4 fruit fly cellular contexts compared by ENCODE assay signal in genomic region chr3R:26522071-26522683, dm6.
TF ChIP-seq lines count a peak whose summit lies in the region.

No protein-coding gene starts in this region.

- no peak for TF ChIP-seq CTCF in whole organism, embryonic (GFP tag; optimal IDR thresholded peaks at IDR 0.05; lab: Kevin White, UChicago)

TF ChIP-seq in whole organism, embryonic, 481 proteins besides CTCF, POLR2A, EP300 and RAD21 (continues in another document):
- TF ChIP-seq CG14667 (GFP tag; IDR thresholded peaks at IDR 0.05; lab: Robert Waterston, UW) (no peak), dmrt99B (tag; optimal IDR thresholded peaks at IDR 0.05; lab: Kevin White, UChicago) (no peak), CG17361 (GFP tag; IDR thresholded peaks at IDR 0.05; lab: Robert Waterston, UW) (no peak), Blimp-1 (GFP tag; optimal IDR thresholded peaks at IDR 0.05; lab: Kevin White, UChicago) (peak; percentile 13), CG13296 (GFP tag; optimal IDR thresholded peaks at IDR 0.05; lab: Kevin White, UChicago) (no peak), D19A (tag; optimal IDR thresholded peaks at IDR 0.05; lab: Kevin White, UChicago) (peak; percentile 2), Myb (GFP tag; optimal IDR thresholded peaks at IDR 0.05; lab: Kevin White, UChicago) (no peak), salm (tag; optimal IDR thresholded peaks at IDR 0.05; lab: Kevin White, UChicago) (no peak), oc (tag; optimal IDR thresholded peaks at IDR 0.05; lab: Kevin White, UChicago) (no peak), CG17568 (GFP tag; optimal IDR thresholded peaks at IDR 0.05; lab: Kevin White, UChicago) (no peak), Abd-B (GFP tag; optimal IDR thresholded peaks at IDR 0.05; lab: Kevin White, UChicago) (no peak), CG34422 (GFP tag; IDR thresholded peaks at IDR 0.05; lab: Robert Waterston, UW) (0 out of 3 replicates have a peak, but pooled peaks have one; percentile 27), p53 (GFP tag; optimal IDR thresholded peaks at IDR 0.05; lab: Kevin White, UChicago) (no peak), pfk (GFP tag; optimal IDR thresholded peaks at IDR 0.05; lab: Kevin White, UChicago) (no peak), lbe (GFP tag; optimal IDR thresholded peaks at IDR 0.05; lab: Kevin White, UChicago) (peak; percentile 94), CG3726 (GFP tag; IDR thresholded peaks at IDR 0.05; lab: Robert Waterston, UW) (no peak), schlank (tag; optimal IDR thresholded peaks at IDR 0.05; lab: Kevin White, UChicago) (no peak), tin (GFP tag; optimal IDR thresholded peaks at IDR 0.05; lab: Kevin White, UChicago) (no peak), CG3838 (GFP tag; optimal IDR thresholded peaks at IDR 0.05; lab: Kevin White, UChicago) (no peak), CG15479 (GFP tag; optimal IDR thresholded peaks at IDR 0.05; lab: Kevin White, UChicago) (no peak), nom (GFP tag; optimal IDR thresholded peaks at IDR 0.05; lab: Kevin White, UChicago) (peak; percentile 64), ftz-f1 (GFP tag; optimal IDR thresholded peaks at IDR 0.05; lab: Kevin White, UChicago) (no peak), onecut (GFP tag; IDR thresholded peaks at IDR 0.05; lab: Robert Waterston, UW) (no peak), Sox102F (GFP tag; optimal IDR thresholded peaks at IDR 0.05; lab: Kevin White, UChicago) (no peak)

TF ChIP-seq in whole organism, prepupa, 60 proteins besides CTCF, POLR2A, EP300 and RAD21 (continues in another document):
- TF ChIP-seq CG6276 (GFP tag; optimal IDR thresholded peaks at IDR 0.05; lab: Kevin White, UChicago) (peak; percentile 90), Blimp-1 (GFP tag; optimal IDR thresholded peaks at IDR 0.05; lab: Kevin White, UChicago) (peak; percentile 90), CG6808 (GFP tag; optimal IDR thresholded peaks at IDR 0.05; lab: Kevin White, UChicago) (peak; percentile 86), CG4318 (GFP tag; optimal IDR thresholded peaks at IDR 0.05; lab: Kevin White, UChicago) (peak; percentile 77), CG8319 (GFP tag; optimal IDR thresholded peaks at IDR 0.05; lab: Kevin White, UChicago) (peak; percentile 88), Eip75B (GFP tag; optimal IDR thresholded peaks at IDR 0.05; lab: Kevin White, UChicago) (peak; percentile 95), Hr38 (GFP tag; optimal IDR thresholded peaks at IDR 0.05; lab: Kevin White, UChicago) (no peak), fkh (GFP tag; optimal IDR thresholded peaks at IDR 0.05; lab: Kevin White, UChicago) (no peak), CG9139 (GFP tag; optimal IDR thresholded peaks at IDR 0.05; lab: Kevin White, UChicago) (peak; percentile 60), Ets21C (GFP tag; optimal IDR thresholded peaks at IDR 0.05; lab: Kevin White, UChicago) (peak; percentile 95), Met (GFP tag; optimal IDR thresholded peaks at IDR 0.05; lab: Kevin White, UChicago) (peak; percentile 98), CG11762 (GFP tag; optimal IDR thresholded peaks at IDR 0.05; lab: Kevin White, UChicago; ENCODE audit: insufficient read depth) (peak; percentile 90), spab (GFP tag; optimal IDR thresholded peaks at IDR 0.05; lab: Kevin White, UChicago) (peak; percentile 81), CG1621 (tag; optimal IDR thresholded peaks at IDR 0.05; lab: Kevin White, UChicago) (peak; percentile 84), CG7368 (GFP tag; optimal IDR thresholded peaks at IDR 0.05; lab: Kevin White, UChicago) (peak; percentile 88), cyc (GFP tag; optimal IDR thresholded peaks at IDR 0.05; lab: Kevin White, UChicago) (peak; percentile 97), Sox14 (GFP tag; optimal IDR thresholded peaks at IDR 0.05; lab: Kevin White, UChicago) (peak; percentile 96), CG3032 (tag; optimal IDR thresholded peaks at IDR 0.05; lab: Kevin White, UChicago) (peak; percentile 86), Lpt (GFP tag; optimal IDR thresholded peaks at IDR 0.05; lab: Kevin White, UChicago) (peak; percentile 90), svp (GFP tag; lab: Kevin White, UChicago) (peak; percentile 99), salr (GFP tag; optimal IDR thresholded peaks at IDR 0.05; lab: Kevin White, UChicago) (peak; percentile 63 to 92), acj6 (GFP tag; optimal IDR thresholded peaks at IDR 0.05; lab: Kevin White, UChicago) (peak; percentile 92), CG11294 (GFP tag; IDR thresholded peaks at IDR 0.05; lab: Robert Waterston, UW) (peak; percentile 66)

TF ChIP-seq in whole organism, pupa, 21 proteins besides CTCF, POLR2A, EP300 and RAD21:
- peak; percentile 92 for TF ChIP-seq CG14655 (GFP tag; optimal IDR thresholded peaks at IDR 0.05; lab: Kevin White, UChicago)
- TF ChIP-seq CG34367 (tag; optimal IDR thresholded peaks at IDR 0.05; lab: Kevin White, UChicago) = peak; percentile 84
- peak; percentile 91 for TF ChIP-seq Pif1A (GFP tag; optimal IDR thresholded peaks at IDR 0.05; lab: Kevin White, UChicago)
- TF ChIP-seq EcR (GFP tag; optimal IDR thresholded peaks at IDR 0.05; lab: Kevin White, UChicago) = no peak
- peak; percentile 93 for TF ChIP-seq CG8301 (tag; optimal IDR thresholded peaks at IDR 0.05; lab: Kevin White, UChicago)
- TF ChIP-seq gl (tag; optimal IDR thresholded peaks at IDR 0.05; lab: Kevin White, UChicago) = peak; percentile 81
- TF ChIP-seq CG13204 (GFP tag; optimal IDR thresholded peaks at IDR 0.05; lab: Kevin White, UChicago) = peak; percentile 77
- TF ChIP-seq CG12605 (GFP tag; IDR thresholded peaks at IDR 0.05; lab: Robert Waterston, UW) = peak; percentile 85
- peak; percentile 91 for TF ChIP-seq CG8159 (tag; optimal IDR thresholded peaks at IDR 0.05; lab: Kevin White, UChicago)
- TF ChIP-seq D1 (tag; optimal IDR thresholded peaks at IDR 0.05; lab: Kevin White, UChicago) = no peak
- no peak; the same call in 1 of the 2 replicates for TF ChIP-seq CG10348 (GFP tag; IDR thresholded peaks at IDR 0.05; lab: Robert Waterston, UW)
- TF ChIP-seq CG4496 (GFP tag; IDR thresholded peaks at IDR 0.05; lab: Robert Waterston, UW) = peak; percentile 91
- TF ChIP-seq rn (GFP tag; IDR thresholded peaks at IDR 0.05; lab: Robert Waterston, UW) = peak; percentile 69
- TF ChIP-seq CG17806 (tag; optimal IDR thresholded peaks at IDR 0.05; lab: Kevin White, UChicago) = peak; percentile 88
- peak; percentile 89 for TF ChIP-seq Ets98B (GFP tag; IDR thresholded peaks at IDR 0.05; lab: Robert Waterston, UW)
- TF ChIP-seq fd96Ca (GFP tag; IDR thresholded peaks at IDR 0.05; lab: Robert Waterston, UW) = peak; percentile 86
- TF ChIP-seq CG15710 (tag; optimal IDR thresholded peaks at IDR 0.05; lab: Kevin White, UChicago) = peak; percentile 87
- TF ChIP-seq Pif1B (GFP tag; optimal IDR thresholded peaks at IDR 0.05; lab: Kevin White, UChicago) = peak; percentile 90
- TF ChIP-seq CG32121 (GFP tag; IDR thresholded peaks at IDR 0.05; lab: Robert Waterston, UW) = peak; percentile 88
- peak; percentile 95 for TF ChIP-seq Snoo (tag; optimal IDR thresholded peaks at IDR 0.05; lab: Kevin White, UChicago)
- peak; percentile 85 for TF ChIP-seq CG9948 (tag; optimal IDR thresholded peaks at IDR 0.05; lab: Kevin White, UChicago)

TF ChIP-seq in whole organism, wandering third instar larva, 38 proteins besides CTCF, POLR2A, EP300 and RAD21 (continues in another document):
- TF ChIP-seq Abd-B (GFP tag; optimal IDR thresholded peaks at IDR 0.05; lab: Kevin White, UChicago) (no peak), Dfd (GFP tag; optimal IDR thresholded peaks at IDR 0.05; lab: Kevin White, UChicago) (peak; percentile 1), Dif (GFP tag; optimal IDR thresholded peaks at IDR 0.05; lab: Kevin White, UChicago; ENCODE audit: partially characterized antibody) (no peak), Rel (GFP tag; optimal IDR thresholded peaks at IDR 0.05; lab: Kevin White, UChicago) (peak; percentile 87), Rel (tag; optimal IDR thresholded peaks at IDR 0.05; lab: Kevin White, UChicago) (peak; percentile 73), woc (GFP tag; optimal IDR thresholded peaks at IDR 0.05; lab: Kevin White, UChicago) (peak; percentile 98), GATAd (GFP tag; optimal IDR thresholded peaks at IDR 0.05; lab: Kevin White, UChicago) (peak; percentile 16), jim (GFP tag; optimal IDR thresholded peaks at IDR 0.05; lab: Kevin White, UChicago) (no peak), CG32264 (GFP tag; optimal IDR thresholded peaks at IDR 0.05; lab: Kevin White, UChicago) (peak; percentile 92), psq (GFP tag; optimal IDR thresholded peaks at IDR 0.05; lab: Kevin White, UChicago) (peak; percentile 95), dmrt93B (GFP tag; optimal IDR thresholded peaks at IDR 0.05; lab: Kevin White, UChicago) (peak; percentile 93), pan (optimal IDR thresholded peaks at IDR 0.05; lab: Kevin White, UChicago) (no peak), OdsH (GFP tag; optimal IDR thresholded peaks at IDR 0.05; lab: Kevin White, UChicago) (peak; percentile 97), Myc (optimal IDR thresholded peaks at IDR 0.05; lab: Kevin White, UChicago) (no peak), br (GFP tag; optimal IDR thresholded peaks at IDR 0.05; lab: Kevin White, UChicago) (peak; percentile 96), fru (GFP tag; optimal IDR thresholded peaks at IDR 0.05; lab: Kevin White, UChicago) (peak; percentile 98), HLH106 (tag; optimal IDR thresholded peaks at IDR 0.05; lab: Kevin White, UChicago) (peak; percentile 95), Sp1 (GFP tag; optimal IDR thresholded peaks at IDR 0.05; lab: Kevin White, UChicago) (peak; percentile 96), foxo (GFP tag; optimal IDR thresholded peaks at IDR 0.05; lab: Kevin White, UChicago) (peak; percentile 83 to 97), h (GFP tag; optimal IDR thresholded peaks at IDR 0.05; lab: Kevin White, UChicago) (peak; percentile 98), Hr83 (GFP tag; optimal IDR thresholded peaks at IDR 0.05; lab: Kevin White, UChicago; ENCODE audit: poor library complexity, severe bottlenecking) (peak; percentile 13), dl (GFP tag; optimal IDR thresholded peaks at IDR 0.05; lab: Kevin White, UChicago; ENCODE audit: insufficient read depth in 1 of 2, partially characterized antibody in 2 of 2) (no peak), N (GFP tag; optimal IDR thresholded peaks at IDR 0.05; lab: Kevin White, UChicago) (no peak), Hr78 (GFP tag; optimal IDR thresholded peaks at IDR 0.05; lab: Kevin White, UChicago) (no peak), lola (GFP tag; optimal IDR thresholded peaks at IDR 0.05; lab: Kevin White, UChicago) (no peak), brk (GFP tag; optimal IDR thresholded peaks at IDR 0.05; lab: Kevin White, UChicago) (peak; percentile 93), CrebA (GFP tag; optimal IDR thresholded peaks at IDR 0.05; lab: Kevin White, UChicago; ENCODE audit: borderline replicate concordance) (peak; percentile 63), sv (GFP tag; optimal IDR thresholded peaks at IDR 0.05; lab: Kevin White, UChicago) (no peak), rgr (GFP tag; optimal IDR thresholded peaks at IDR 0.05; lab: Kevin White, UChicago) (peak; percentile 96), tai (GFP tag; optimal IDR thresholded peaks at IDR 0.05; lab: Kevin White, UChicago) (peak; percentile 92), Vsx2 (GFP tag; optimal IDR thresholded peaks at IDR 0.05; lab: Kevin White, UChicago; ENCODE audit: partially characterized antibody) (no peak), dsf (GFP tag; optimal IDR thresholded peaks at IDR 0.05; lab: Kevin White, UChicago; ENCODE audit: borderline replicate concordance) (peak; percentile 84)

Comparison
In these comparisons a context has a peak if more than half of its experiments do, and no peak if none do; other contexts are left out.
1. Of the 7 proteins assayed by ChIP-seq in both whole organism, embryonic and whole organism, prepupa: peak only in whole organism, embryonic: none; only in whole organism, prepupa: CG16779, CG6854, Gug, Hr39, Lpt and Sox102F; in both: Blimp-1; in neither: 0.